Fruit fly (Drosophila melanogaster): ENCODE results near the gene Daao2.

Daao2 gene

DNA sequence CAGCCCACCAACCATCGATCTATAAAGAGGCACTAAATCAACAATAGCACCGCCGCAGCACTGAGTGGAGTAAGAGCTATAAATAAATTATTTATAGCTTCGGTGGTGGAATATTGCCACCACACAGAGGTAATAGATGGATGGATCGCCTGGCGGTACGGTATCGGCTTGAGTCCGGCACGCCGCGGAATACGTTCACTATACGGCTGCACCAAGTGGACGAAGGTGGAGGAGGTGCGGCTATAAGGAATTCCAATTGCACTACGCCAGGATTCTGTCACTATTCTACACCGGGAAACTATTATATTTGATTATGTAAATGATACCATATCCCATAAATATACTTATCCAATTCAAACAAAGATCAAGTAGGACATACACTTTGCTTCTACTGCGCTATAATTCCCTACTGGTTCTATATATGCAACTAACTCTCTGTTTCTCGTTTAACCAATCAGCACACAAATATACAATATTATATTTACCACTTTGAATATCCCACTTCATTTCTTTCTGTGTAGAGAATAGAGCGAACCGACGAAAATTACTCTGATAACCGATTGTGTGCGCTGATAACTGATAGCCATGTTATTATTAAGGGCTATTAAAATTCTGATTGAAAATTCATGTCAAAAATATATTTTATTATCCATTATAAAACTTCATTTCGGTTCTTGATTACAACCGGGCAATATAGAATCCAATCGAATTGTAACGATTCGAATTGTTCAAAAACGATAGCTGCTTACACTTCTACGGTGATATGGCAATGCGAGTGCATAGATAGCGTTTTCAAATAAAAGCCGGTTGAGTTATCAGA lies 16.6 kb downstream of the Daao2 start (continued):
- TF ChIP-seq prd (optimal IDR thresholded peaks at IDR 0.05) = no peak
- TF ChIP-seq prd (GFP tag; IDR thresholded peaks at IDR 0.05) = peak; percentile 42; the same call in 1 of the 3 replicates
- TF ChIP-seq CG17361 (GFP tag; IDR thresholded peaks at IDR 0.05) = peak; percentile 63; the same call in 2 of the 3 replicates
- peak; percentile 11 for TF ChIP-seq Vsx1 (GFP tag; optimal IDR thresholded peaks at IDR 0.05)
- TF ChIP-seq Blimp-1 (GFP tag; optimal IDR thresholded peaks at IDR 0.05) = peak; percentile 41
- TF ChIP-seq chm (GFP tag; IDR thresholded peaks at IDR 0.05) = 0 out of 2 replicates have a peak, but pooled peaks have one; percentile 18
- TF ChIP-seq toy (GFP tag; IDR thresholded peaks at IDR 0.05) = no peak
- peak; percentile 26 for TF ChIP-seq CG15696 (tag; optimal IDR thresholded peaks at IDR 0.05)
- TF ChIP-seq chn (GFP tag; optimal IDR thresholded peaks at IDR 0.05) = peak; percentile 16
- TF ChIP-seq Ets97D (GFP tag; optimal IDR thresholded peaks at IDR 0.05) = no peak
- TF ChIP-seq CG16815 (GFP tag; optimal IDR thresholded peaks at IDR 0.05) = peak; percentile 36
- TF ChIP-seq dmrt11E (tag; optimal IDR thresholded peaks at IDR 0.05) = peak; percentile 67
- TF ChIP-seq CG9437 (GFP tag; optimal IDR thresholded peaks at IDR 0.05) = peak; percentile 6
- TF ChIP-seq trem (tag; optimal IDR thresholded peaks at IDR 0.05) = peak; percentile 49
- peak; percentile 18 for TF ChIP-seq CG10147 (GFP tag; optimal IDR thresholded peaks at IDR 0.05)
- TF ChIP-seq CG12391 (tag; optimal IDR thresholded peaks at IDR 0.05) = peak; percentile 53
- no peak for TF ChIP-seq Rx (GFP tag; IDR thresholded peaks at IDR 0.05)
- TF ChIP-seq D19B (GFP tag; optimal IDR thresholded peaks at IDR 0.05) = peak; percentile 12
- TF ChIP-seq gcm2 (GFP tag; optimal IDR thresholded peaks at IDR 0.05) = no peak
- no peak for TF ChIP-seq kay (GFP tag; optimal IDR thresholded peaks at IDR 0.05)
- no peak for TF ChIP-seq Fer1 (GFP tag; optimal IDR thresholded peaks at IDR 0.05)
- no peak for TF ChIP-seq CG43689 (GFP tag; IDR thresholded peaks at IDR 0.05)
- peak; percentile 48 for TF ChIP-seq unpg (GFP tag; optimal IDR thresholded peaks at IDR 0.05)
- TF ChIP-seq CG1233 (GFP tag; optimal IDR thresholded peaks at IDR 0.05) = peak; percentile 12
- no peak for TF ChIP-seq CG4707 (GFP tag; optimal IDR thresholded peaks at IDR 0.05)
- peak; percentile 62; the same call in 2 of the 3 replicates for TF ChIP-seq dysf (GFP tag; IDR thresholded peaks at IDR 0.05)
- peak; percentile 8 for TF ChIP-seq Usf (GFP tag; optimal IDR thresholded peaks at IDR 0.05)
- peak; percentile 40; the same call in 1 of the 2 replicates for TF ChIP-seq CG6689 (GFP tag; IDR thresholded peaks at IDR 0.05)
- TF ChIP-seq CG10267 (tag; optimal IDR thresholded peaks at IDR 0.05) = peak; percentile 30
- TF ChIP-seq Dll (GFP tag; IDR thresholded peaks at IDR 0.05; ENCODE audit: partially characterized antibody) = no peak
- no peak for TF ChIP-seq CG9609 (GFP tag; optimal IDR thresholded peaks at IDR 0.05)
- peak; percentile 60 for TF ChIP-seq grau (tag; optimal IDR thresholded peaks at IDR 0.05)
- peak; percentile 37 for TF ChIP-seq cwo (GFP tag; optimal IDR thresholded peaks at IDR 0.05)
- TF ChIP-seq BEAF-32 (GFP tag; optimal IDR thresholded peaks at IDR 0.05) = no peak
- peak; percentile 1 for TF ChIP-seq Hr3 (GFP tag; optimal IDR thresholded peaks at IDR 0.05)
- no peak for TF ChIP-seq Dref (GFP tag; IDR thresholded peaks at IDR 0.05)
- TF ChIP-seq CG10321 (GFP tag; IDR thresholded peaks at IDR 0.05) = no peak
- TF ChIP-seq ato (GFP tag; IDR thresholded peaks at IDR 0.05; ENCODE audit: partially characterized antibody) = no peak
- peak; percentile 3 for TF ChIP-seq scrt (GFP tag; optimal IDR thresholded peaks at IDR 0.05)
- TF ChIP-seq tgo (GFP tag; IDR thresholded peaks at IDR 0.05) = 0 out of 3 replicates have a peak, but pooled peaks have one; percentile 15
- TF ChIP-seq CG7372 (GFP tag; IDR thresholded peaks at IDR 0.05) = no peak
- peak; percentile 83 for TF ChIP-seq salm (tag; optimal IDR thresholded peaks at IDR 0.05)
- TF ChIP-seq lilli (GFP tag; optimal IDR thresholded peaks at IDR 0.05) = peak; percentile 38
- TF ChIP-seq ab (GFP tag; optimal IDR thresholded peaks at IDR 0.05) = no peak
- no peak for TF ChIP-seq jing (GFP tag; optimal IDR thresholded peaks at IDR 0.05)
- no peak for TF ChIP-seq Aef1 (GFP tag; IDR thresholded peaks at IDR 0.05)

All from whole organism, embryonic.